Worm (Caenorhabditis elegans): ENCODE measurements around the gene cpr-6.

cpr-6 gene

DNA sequence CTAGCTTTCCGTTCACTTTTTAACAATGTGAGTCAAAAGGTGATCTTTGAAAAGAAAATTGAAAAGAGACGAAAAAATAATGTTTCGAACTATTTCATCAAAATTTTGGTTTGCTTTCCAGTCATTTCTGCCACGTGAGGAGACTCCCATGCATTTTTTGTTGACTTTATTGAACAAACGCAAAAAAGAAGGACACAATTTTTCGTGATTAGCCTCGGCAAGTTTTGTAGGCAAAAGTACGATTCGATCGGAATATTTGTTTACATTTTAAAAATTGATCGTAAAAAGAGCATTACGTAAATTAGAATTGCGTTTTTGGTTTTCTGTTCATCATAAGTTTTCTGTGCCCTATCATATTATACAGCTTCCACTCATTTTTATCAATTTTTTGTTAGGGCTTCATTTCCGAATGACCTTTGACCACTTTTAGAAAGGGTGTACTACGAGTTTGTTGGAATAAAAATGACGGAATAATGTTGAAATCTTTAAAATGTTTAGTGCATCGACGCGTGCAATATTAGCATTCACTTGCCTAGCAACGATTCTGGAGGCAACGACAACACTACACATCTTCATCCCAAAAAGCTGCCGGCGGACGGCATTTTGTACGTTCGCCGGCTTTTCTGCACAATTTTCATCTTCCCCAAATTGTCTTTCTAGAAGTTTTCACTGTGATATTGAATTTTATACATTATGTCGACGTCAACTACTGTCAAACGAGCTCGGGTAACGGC is 38.1 kb downstream of the cpr-6 start, which contains the start of gene C56E10.3:
TSS of gene C56E10.3 (plus strand) at position 684 of the 734 bp plus-strand sequence.
- no peak for TF ChIP-seq unc-39 (tag; optimal IDR thresholded peaks at IDR 0.05)
- TF ChIP-seq R02D3.7 (tag; optimal IDR thresholded peaks at IDR 0.05) = no peak
- no peak for TF ChIP-seq ama-1 (optimal IDR thresholded peaks at IDR 0.05)
- TF ChIP-seq pqm-1 (tag; optimal IDR thresholded peaks at IDR 0.05) = peak; percentile 76
- TF ChIP-seq mdl-1 (tag; optimal IDR thresholded peaks at IDR 0.05) = no peak
- TF ChIP-seq fkh-10 (GFP tag; optimal IDR thresholded peaks at IDR 0.05) = no peak
- peak; percentile 96 for TF ChIP-seq pha-4 (tag; optimal IDR thresholded peaks at IDR 0.05)
- peak; percentile 86 for TF ChIP-seq elt-2 (tag; optimal IDR thresholded peaks at IDR 0.05)
- TF ChIP-seq snpc-4 (tag; optimal IDR thresholded peaks at IDR 0.05) = no peak
- TF ChIP-seq tbx-2 (tag; optimal IDR thresholded peaks at IDR 0.05) = no peak
- TF ChIP-seq nhr-11 (tag; optimal IDR thresholded peaks at IDR 0.05) = no peak

DNA sequence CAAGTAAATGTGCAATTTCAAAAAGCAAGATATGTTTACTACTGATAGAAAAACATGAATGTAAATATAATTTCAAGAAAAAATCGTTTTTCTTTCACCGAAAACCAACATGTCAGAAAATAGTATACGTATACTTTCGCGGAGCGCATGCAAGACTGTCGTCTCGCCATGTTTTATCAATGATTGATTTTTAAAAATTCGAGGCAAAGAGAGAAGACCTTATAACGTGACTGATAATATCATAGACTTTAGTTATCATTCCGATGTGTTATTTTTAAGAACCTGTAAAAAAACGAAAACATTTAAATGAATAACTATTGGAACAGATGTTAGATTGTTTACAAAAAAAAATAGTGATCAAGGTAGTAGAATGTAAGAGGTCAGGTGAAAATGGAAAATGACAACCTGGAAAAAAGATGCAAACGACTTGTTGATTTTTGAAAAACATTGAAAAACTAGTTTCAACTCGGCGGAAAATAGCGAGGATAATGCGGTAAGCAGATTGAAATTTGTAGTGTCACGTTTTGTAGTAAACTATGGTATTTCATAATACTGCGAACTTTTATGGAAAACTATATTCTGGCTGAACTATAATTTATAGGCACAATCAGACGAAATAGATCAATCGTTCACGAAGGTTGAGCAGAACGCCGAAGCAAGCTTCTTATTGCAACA is 39.5 kb downstream of the cpr-6 start:
- TF ChIP-seq elt-2 (tag; optimal IDR thresholded peaks at IDR 0.05) (peak; percentile 63), unc-39 (tag; optimal IDR thresholded peaks at IDR 0.05) (no peak), pqm-1 (tag; optimal IDR thresholded peaks at IDR 0.05) (peak; percentile 64), nhr-11 (tag; optimal IDR thresholded peaks at IDR 0.05) (no peak), unc-62 (GFP tag; optimal IDR thresholded peaks at IDR 0.05) (no peak), nhr-237 (tag; optimal IDR thresholded peaks at IDR 0.05) (no peak), fkh-2 (tag; optimal IDR thresholded peaks at IDR 0.05) (no peak), sea-2 (GFP tag; optimal IDR thresholded peaks at IDR 0.05) (no peak), zag-1 (tag; optimal IDR thresholded peaks at IDR 0.05) (no peak), lsy-12 (tag; optimal IDR thresholded peaks at IDR 0.05) (no peak), nhr-23 (tag; optimal IDR thresholded peaks at IDR 0.05) (no peak), skn-1 (tag; optimal IDR thresholded peaks at IDR 0.05) (no peak), ztf-4 (tag; optimal IDR thresholded peaks at IDR 0.05) (no peak), egl-27 (tag; optimal IDR thresholded peaks at IDR 0.05) (no peak), nhr-12 (tag; optimal IDR thresholded peaks at IDR 0.05) (no peak), pha-4 (tag; optimal IDR thresholded peaks at IDR 0.05) (peak; percentile 14), lin-15B (tag; optimal IDR thresholded peaks at IDR 0.05) (no peak), snpc-4 (tag; optimal IDR thresholded peaks at IDR 0.05) (no peak), R02D3.7 (tag; optimal IDR thresholded peaks at IDR 0.05) (no peak), egl-5 (tag; optimal IDR thresholded peaks at IDR 0.05) (no peak)

DNA sequence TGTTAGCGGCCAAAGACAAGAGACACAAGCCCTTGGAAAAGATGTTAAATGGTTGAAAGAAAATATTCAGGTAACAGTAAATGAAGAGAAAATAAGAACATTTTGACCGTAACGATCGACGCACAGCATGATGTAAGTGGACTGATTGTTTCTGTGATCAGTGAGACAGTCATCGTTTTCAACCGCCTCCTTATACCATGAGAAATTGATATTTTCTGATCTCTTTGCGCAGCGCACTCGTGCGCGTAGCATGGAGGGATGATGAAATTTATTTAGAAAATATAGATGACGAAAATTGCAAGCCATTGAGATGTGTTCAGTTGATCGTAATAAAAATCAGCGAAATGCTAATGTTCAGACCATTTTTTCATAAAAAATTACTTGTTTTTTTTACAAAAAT is 42.6 kb downstream of the cpr-6 start:
- TF ChIP-seq ceh-9 (tag; optimal IDR thresholded peaks at IDR 0.05) (no peak), unc-39 (tag; optimal IDR thresholded peaks at IDR 0.05) (no peak), nhr-23 (tag; optimal IDR thresholded peaks at IDR 0.05) (peak; percentile 10), egl-27 (tag; optimal IDR thresholded peaks at IDR 0.05) (no peak), nhr-67 (tag; optimal IDR thresholded peaks at IDR 0.05) (no peak), nhr-43 (tag; optimal IDR thresholded peaks at IDR 0.05; ENCODE audit: poor library complexity, severe bottlenecking) (peak; percentile 66), daf-12 (tag; optimal IDR thresholded peaks at IDR 0.05) (no peak), jun-1 (tag; optimal IDR thresholded peaks at IDR 0.05) (no peak), nhr-11 (tag; optimal IDR thresholded peaks at IDR 0.05) (no peak), lsy-12 (tag; optimal IDR thresholded peaks at IDR 0.05) (no peak), nhr-12 (tag; optimal IDR thresholded peaks at IDR 0.05) (no peak), elt-1 (tag; optimal IDR thresholded peaks at IDR 0.05) (no peak), nfya-1 (tag; optimal IDR thresholded peaks at IDR 0.05; ENCODE audit: insufficient read depth) (no peak), ztf-11 (tag; optimal IDR thresholded peaks at IDR 0.05) (no peak)

DNA sequence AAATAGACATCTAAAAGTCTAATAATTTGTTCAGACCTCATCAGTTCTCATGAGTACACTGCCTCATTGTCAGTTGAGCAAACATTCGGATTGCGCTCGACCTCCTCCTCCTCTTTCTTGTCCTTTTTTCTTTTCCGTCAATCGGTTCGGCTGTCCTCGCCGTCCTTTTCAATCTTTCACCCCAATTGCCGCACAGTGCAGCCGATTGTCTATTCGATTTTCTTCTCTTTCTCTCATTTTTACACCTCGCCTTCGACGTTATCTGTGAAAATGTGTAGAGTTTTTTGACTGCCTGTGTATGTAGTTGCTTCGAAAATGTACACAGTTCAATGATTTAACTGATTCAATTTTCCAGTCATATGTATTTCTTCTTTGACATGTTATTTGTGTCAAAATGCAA is 46.2 kb downstream of the cpr-6 start:
- peak; percentile 54 for TF ChIP-seq pqm-1 (tag; optimal IDR thresholded peaks at IDR 0.05)
- no peak for TF ChIP-seq zag-1 (tag; optimal IDR thresholded peaks at IDR 0.05)
- TF ChIP-seq elt-2 (tag; optimal IDR thresholded peaks at IDR 0.05) = peak; percentile 75
- peak; percentile 67 for TF ChIP-seq pha-4 (tag; optimal IDR thresholded peaks at IDR 0.05)
- peak; percentile 6 for TF ChIP-seq elt-1 (tag; optimal IDR thresholded peaks at IDR 0.05)

DNA sequence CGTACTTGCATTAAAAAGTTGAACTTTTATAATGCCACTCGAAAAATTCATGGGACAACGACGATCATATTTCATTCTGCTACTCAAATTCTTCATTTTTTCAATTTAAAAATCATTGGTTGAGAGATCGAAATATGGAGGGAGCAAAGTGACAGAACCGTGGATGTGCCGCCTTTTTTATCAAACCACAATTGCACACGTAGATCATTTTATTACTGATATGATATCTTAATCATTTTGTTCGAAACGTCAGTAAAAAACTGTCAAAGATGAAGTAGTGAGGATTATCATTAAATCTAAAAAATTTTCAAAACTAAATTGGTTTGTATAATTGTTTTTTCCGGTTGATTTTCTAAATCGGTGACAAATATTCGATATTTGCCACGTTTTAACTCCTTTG is 47.1 kb downstream of the cpr-6 start:
- TF ChIP-seq lsy-12 (tag; optimal IDR thresholded peaks at IDR 0.05) = no peak
- TF ChIP-seq nhr-237 (tag; optimal IDR thresholded peaks at IDR 0.05) = no peak
- TF ChIP-seq mml-1 (tag; optimal IDR thresholded peaks at IDR 0.05) = no peak
- no peak for TF ChIP-seq nhr-23 (tag; optimal IDR thresholded peaks at IDR 0.05)
- TF ChIP-seq elt-2 (tag; optimal IDR thresholded peaks at IDR 0.05) = peak; percentile 80
- no peak for TF ChIP-seq nfya-1 (tag; optimal IDR thresholded peaks at IDR 0.05; ENCODE audit: insufficient read depth)
- peak; percentile 66 for TF ChIP-seq pqm-1 (tag; optimal IDR thresholded peaks at IDR 0.05)
- TF ChIP-seq elt-1 (tag; optimal IDR thresholded peaks at IDR 0.05) = no peak
- TF ChIP-seq lin-15B (tag; optimal IDR thresholded peaks at IDR 0.05) = no peak
- TF ChIP-seq hmg-11 (tag; optimal IDR thresholded peaks at IDR 0.05) = no peak
- TF ChIP-seq lin-39 (tag; optimal IDR thresholded peaks at IDR 0.05) = no peak

All from whole organism, L3 larva.